Fruit fly (Drosophila melanogaster) whole organism, embryonic: ENCODE data around the gene Pgd.

ENCODE experiments used
- ATbp ChIP-seq: fragments of 200-800 bp; sonication (Bioruptor generic); optimal IDR thresholded peaks from 2 replicates; lab custom pipeline; 2017; ENCODE audit warnings: missing biosample characterization, mild to moderate bottlenecking, missing genetic modification characterization, missing genetic modification reagents
- Atf6 ChIP-seq: fragments of 200-800 bp; sonication (Bioruptor generic); IDR thresholded peaks from 2 replicates; pipeline ENCODE4 v1.3.6; 2022; ENCODE audit warnings: missing biosample characterization, missing genetic modification characterization
- B-H2 ChIP-seq: fragments of 200-800 bp; sonication (Bioruptor generic); optimal IDR thresholded peaks from 2 replicates; lab custom pipeline; 2018; ENCODE audit warnings: missing biosample characterization, mild to moderate bottlenecking, missing genetic modification characterization
- CG10431 ChIP-seq: fragments of 200-800 bp; sonication (Bioruptor generic); optimal IDR thresholded peaks from 3 replicates; lab custom pipeline; 2018; ENCODE audit warnings: missing biosample characterization, mild to moderate bottlenecking, missing genetic modification characterization
- CG13123 ChIP-seq: fragments of 200-800 bp; sonication (Bioruptor generic); optimal IDR thresholded peaks from 2 replicates; lab custom pipeline; 2016; ENCODE audit warnings: missing biosample characterization, missing genetic modification characterization
- CG13287 ChIP-seq: fragments of 200-800 bp; sonication (Bioruptor generic); IDR thresholded peaks from 2 replicates; pipeline ENCODE4 v1.3.6; 2022; ENCODE audit warnings: missing biosample characterization, missing genetic modification characterization; ENCODE audit not compliant: partially characterized antibody
- CG13775 ChIP-seq: fragments of 200-800 bp; sonication (Bioruptor generic); optimal IDR thresholded peaks from 3 replicates; lab custom pipeline; 2017; ENCODE audit warnings: missing biosample characterization, mild to moderate bottlenecking, missing genetic modification characterization
- CG14860 ChIP-seq: fragments of 200-800 bp; sonication (Bioruptor generic); IDR thresholded peaks from 3 replicates; pipeline ENCODE4 v1.3.6; 2022; ENCODE audit warnings: missing biosample characterization, missing genetic modification characterization; ENCODE audit not compliant: partially characterized antibody
- CG15514 ChIP-seq: fragments of 200-800 bp; sonication (Bioruptor generic); optimal IDR thresholded peaks from 3 replicates; lab custom pipeline; 2017; ENCODE audit warnings: missing biosample characterization, missing genetic modification characterization, mild to moderate bottlenecking, moderate library complexity, missing genetic modification reagents
- CG1602 ChIP-seq: fragments of 200-800 bp; sonication (Bioruptor generic); optimal IDR thresholded peaks from 3 replicates; lab custom pipeline; 2016; ENCODE audit warnings: missing biosample characterization, missing genetic modification characterization
- CG1647 ChIP-seq: fragments of 200-800 bp; sonication (Bioruptor generic); optimal IDR thresholded peaks from 3 replicates; lab custom pipeline; 2016; ENCODE audit warnings: missing biosample characterization, missing genetic modification characterization
- CG17361 ChIP-seq: fragments of 200-800 bp; sonication (Bioruptor generic); IDR thresholded peaks from 3 replicates; pipeline ENCODE4 v1.3.6; 2022; ENCODE audit warnings: missing biosample characterization, missing genetic modification characterization
- CG18619 ChIP-seq: fragments of 200-800 bp; sonication (Bioruptor generic); optimal IDR thresholded peaks from 3 replicates; lab custom pipeline; 2017; ENCODE audit warnings: missing biosample characterization, mild to moderate bottlenecking, missing genetic modification characterization
- CG3726 ChIP-seq: fragments of 200-800 bp; sonication (Bioruptor generic); IDR thresholded peaks from 3 replicates; pipeline ENCODE4, ENCODE4 v1.3.6; 2022; ENCODE audit warnings: missing biosample characterization, missing genetic modification characterization
- CG5180 ChIP-seq: fragments of 200-800 bp; sonication (Bioruptor generic); optimal IDR thresholded peaks from 3 replicates; lab custom pipeline; 2017; ENCODE audit warnings: missing biosample characterization, missing genetic modification characterization, mild to moderate bottlenecking, moderate library complexity, missing genetic modification reagents
- CG7786 ChIP-seq: fragments of 200-800 bp; sonication (Bioruptor generic); optimal IDR thresholded peaks from 2 replicates; lab custom pipeline; 2016; ENCODE audit warnings: missing biosample characterization, missing genetic modification characterization
- CG7963 ChIP-seq: fragments of 200-800 bp; sonication (Bioruptor generic); IDR thresholded peaks from 3 replicates; pipeline ENCODE4 v1.3.6; 2022; ENCODE audit warnings: missing biosample characterization, missing genetic modification characterization; ENCODE audit not compliant: partially characterized antibody
- CG8359 ChIP-seq: fragments of 200-800 bp; sonication (Bioruptor generic); optimal IDR thresholded peaks from 2 replicates; lab custom pipeline; 2017; ENCODE audit warnings: missing biosample characterization, mild to moderate bottlenecking, missing genetic modification characterization, borderline replicate concordance
- CG9437 ChIP-seq: fragments of 200-800 bp; sonication (Bioruptor generic); optimal IDR thresholded peaks from 2 replicates; lab custom pipeline; 2018; ENCODE audit warnings: missing biosample characterization, mild to moderate bottlenecking, missing genetic modification characterization
- D ChIP-seq, 2 experiments: fragments of 200-800 bp in 1 of 2; fragments of >200 bp in 1 of 2; sonication (Bioruptor generic) in 1 of 2; optimal IDR thresholded peaks; 2 replicates in 1 of 2; 3 replicates in 1 of 2; lab custom pipeline; 2017; ENCODE audit warnings: mild to moderate bottlenecking in 1 of 2, missing biosample characterization in 1 of 2, missing genetic modification characterization in 1 of 2, missing genetic modification reagents in 1 of 2
- Dbx ChIP-seq: fragments of 200-800 bp; sonication (Bioruptor generic); IDR thresholded peaks from 3 replicates; pipeline ENCODE4 v1.3.6; 2022; ENCODE audit warnings: missing biosample characterization, missing genetic modification characterization
- Drgx ChIP-seq: fragments of 200-800 bp; sonication (Bioruptor generic); IDR thresholded peaks from 2 replicates; pipeline ENCODE4 v1.3.6; 2022; ENCODE audit warnings: missing biosample characterization, missing genetic modification characterization
- Fer1 ChIP-seq: fragments of 200-800 bp; sonication (Bioruptor generic); optimal IDR thresholded peaks from 2 replicates; lab custom pipeline; 2017; ENCODE audit warnings: missing biosample characterization, mild to moderate bottlenecking, missing genetic modification characterization
- HLH54F ChIP-seq: fragments of 200-800 bp; sonication (Bioruptor generic); optimal IDR thresholded peaks from 3 replicates; lab custom pipeline; 2016; ENCODE audit warnings: missing biosample characterization, missing genetic modification characterization
- Hand ChIP-seq: fragments of 200-800 bp; sonication (Bioruptor generic); optimal IDR thresholded peaks from 2 replicates; lab custom pipeline; 2017; ENCODE audit warnings: mild to moderate bottlenecking, missing biosample characterization, missing genetic modification reagents, missing genetic modification characterization
- Hmr ChIP-seq: fragments of 200-800 bp; sonication (Bioruptor generic); optimal IDR thresholded peaks from 3 replicates; lab custom pipeline; 2017; ENCODE audit warnings: mild to moderate bottlenecking, missing biosample characterization, missing genetic modification reagents, missing genetic modification characterization
- Mad ChIP-seq: fragments of 200-800 bp; sonication (Bioruptor generic); optimal IDR thresholded peaks from 2 replicates; lab custom pipeline; 2016; ENCODE audit warnings: missing biosample characterization, missing genetic modification characterization
- Myb ChIP-seq: fragments of 200-800 bp; sonication (Bioruptor generic); optimal IDR thresholded peaks from 2 replicates; lab custom pipeline; 2016; ENCODE audit warnings: missing biosample characterization, missing genetic modification characterization
- NC2α ChIP-seq: fragments of 200-800 bp; sonication (Bioruptor generic); optimal IDR thresholded peaks from 2 replicates; lab custom pipeline; 2016; ENCODE audit warnings: missing biosample characterization, missing genetic modification characterization
- Rfx ChIP-seq: fragments of 200-800 bp; sonication (Bioruptor generic); IDR thresholded peaks from 2 replicates; pipeline ENCODE4 v1.3.6; 2022; ENCODE audit warnings: missing biosample characterization, missing genetic modification characterization
- Vsx1 ChIP-seq: fragments of 200-800 bp; sonication (Bioruptor generic); optimal IDR thresholded peaks from 2 replicates; lab custom pipeline; 2017; ENCODE audit warnings: missing biosample characterization, mild to moderate bottlenecking, missing genetic modification characterization, missing genetic modification reagents
- abd-A ChIP-seq: fragments of 200-800 bp; sonication (Bioruptor generic); optimal IDR thresholded peaks from 3 replicates; lab custom pipeline; 2019; ENCODE audit warnings: missing biosample characterization, mild to moderate bottlenecking, missing genetic modification characterization, moderate library complexity
- ac ChIP-seq: fragments of 200-800 bp; sonication (Bioruptor generic); optimal IDR thresholded peaks from 3 replicates; lab custom pipeline; 2017; ENCODE audit warnings: missing biosample characterization, mild to moderate bottlenecking, missing genetic modification characterization
- bigmax ChIP-seq: fragments of 200-800 bp; sonication (Bioruptor generic); optimal IDR thresholded peaks from 2 replicates; lab custom pipeline; 2018; ENCODE audit warnings: missing biosample characterization, mild to moderate bottlenecking, missing genetic modification characterization
- crol ChIP-seq: fragments of 200-800 bp; sonication (Bioruptor generic); IDR thresholded peaks from 2 replicates; pipeline ENCODE4 v1.3.6; 2022; ENCODE audit warnings: missing biosample characterization, missing genetic modification characterization
- fd96Cb ChIP-seq: fragments of 200-800 bp; sonication (Bioruptor generic); optimal IDR thresholded peaks from 2 replicates; lab custom pipeline; 2018; ENCODE audit warnings: missing biosample characterization, mild to moderate bottlenecking, missing genetic modification characterization, moderate library complexity
- fru ChIP-seq: fragments of >200 bp; optimal IDR thresholded peaks from 2 replicates; lab custom pipeline; 2017
- ham ChIP-seq: fragments of 200-800 bp; sonication (Bioruptor generic); IDR thresholded peaks from 2 replicates; pipeline ENCODE4 v1.3.6; 2022; ENCODE audit warnings: missing biosample characterization, missing genetic modification characterization
- insv ChIP-seq, 2 experiments: fragments of 200-800 bp; sonication (Bioruptor generic); optimal IDR thresholded peaks; 3 replicates each; lab custom pipeline; 2016 to 2018; ENCODE audit warnings: missing biosample characterization in 2 of 2, missing genetic modification characterization in 2 of 2
- kni ChIP-seq: fragments of 200-800 bp; sonication (Bioruptor generic); optimal IDR thresholded peaks from 3 replicates; lab custom pipeline; 2017; ENCODE audit warnings: mild to moderate bottlenecking, missing biosample characterization, missing genetic modification reagents, missing genetic modification characterization
- knrl ChIP-seq: fragments of 200-800 bp; sonication (Bioruptor generic); IDR thresholded peaks from 3 replicates; pipeline ENCODE4 v1.3.6; 2022; ENCODE audit warnings: missing biosample characterization, missing genetic modification characterization; ENCODE audit not compliant: partially characterized antibody
- nau ChIP-seq: fragments of 200-800 bp; sonication (Bioruptor generic); optimal IDR thresholded peaks from 3 replicates; lab custom pipeline; 2017; ENCODE audit warnings: missing biosample characterization, mild to moderate bottlenecking, missing genetic modification characterization, missing genetic modification reagents
- nerfin-2 ChIP-seq: fragments of 200-800 bp; sonication (Bioruptor generic); IDR thresholded peaks from 2 replicates; pipeline ENCODE4 v1.3.6; 2022; ENCODE audit warnings: missing biosample characterization, missing genetic modification characterization; ENCODE audit not compliant: partially characterized antibody
- twi ChIP-seq: fragments of 200-800 bp; optimal IDR thresholded peaks from 2 replicates; lab custom pipeline; 2019; ENCODE audit warnings: missing biosample characterization, mild to moderate bottlenecking, missing genetic modification characterization, moderate library complexity
- zen ChIP-seq: fragments of 200-800 bp; sonication (Bioruptor generic); optimal IDR thresholded peaks from 3 replicates; lab custom pipeline; 2018; ENCODE audit warnings: missing biosample characterization, mild to moderate bottlenecking, missing genetic modification characterization, moderate library complexity
- zf30C ChIP-seq: fragments of 200-800 bp; sonication (Bioruptor generic); optimal IDR thresholded peaks from 3 replicates; lab custom pipeline; 2018; ENCODE audit warnings: missing biosample characterization, mild to moderate bottlenecking, missing genetic modification characterization

Gene Pgd

dm6 chrX:2123013-2123964 is 21.6 kb upstream of the Pgd start, which contains the start of gene ph-d (continued):
- TF ChIP-seq D (optimal IDR thresholded peaks at IDR 0.05; lab: Kevin White, UChicago) (peak; percentile 73), D (GFP tag; optimal IDR thresholded peaks at IDR 0.05; lab: Kevin White, UChicago) (peak; percentile 9), nerfin-2 (GFP tag; lab: Robert Waterston, UW) (no peak), CG15514 (GFP tag; lab: Kevin White, UChicago) (peak; percentile 53), zen (no peak), abd-A (tag; lab: Kevin White, UChicago) (peak; percentile 95), fru (lab: Kevin White, UChicago) (no peak), CG13775 (peak; percentile 27), kni (GFP tag; lab: Kevin White, UChicago) (peak; percentile 99), CG14860 (GFP tag; lab: Robert Waterston, UW) (no peak), knrl (0 out of 3 replicates have a peak, but pooled peaks have one; percentile 24), Atf6 (GFP tag; lab: Robert Waterston, UW) (peak; percentile 43), NC2α (GFP tag; lab: Kevin White, UChicago) (no peak), zf30C (no peak), Vsx1 (GFP tag; lab: Kevin White, UChicago) (no peak), bigmax (GFP tag; lab: Kevin White, UChicago) (no peak), insv (GFP tag; optimal IDR thresholded peaks at IDR 0.05; lab: Kevin White, UChicago) (peak in 1 of 2 experiments; percentile 17), CG5180 (GFP tag; lab: Kevin White, UChicago) (peak; percentile 45), fd96Cb (tag; lab: Kevin White, UChicago) (peak; percentile 50), Myb (GFP tag; lab: Kevin White, UChicago) (peak; percentile 9), Hand (peak; percentile 26), ham (GFP tag; lab: Robert Waterston, UW) (no peak), CG1647 (GFP tag; lab: Kevin White, UChicago) (peak; percentile 33), Mad (GFP tag; lab: Kevin White, UChicago) (no peak), B-H2 (GFP tag; lab: Kevin White, UChicago) (peak; percentile 27), Rfx (GFP tag; lab: Robert Waterston, UW) (peak; percentile 48), Fer1 (GFP tag; lab: Kevin White, UChicago) (peak; percentile 48), CG13123 (GFP tag; lab: Kevin White, UChicago) (peak; percentile 3), twi (tag; lab: Kevin White, UChicago) (peak; percentile 96), CG3726 (no peak), CG7786 (no peak), CG9437 (peak; percentile 25), crol (GFP tag; lab: Robert Waterston, UW) (peak; percentile 72), Drgx (peak; percentile 91), nau (GFP tag; lab: Kevin White, UChicago) (peak; percentile 47), CG10431 (GFP tag; lab: Kevin White, UChicago) (peak; percentile 36), CG7963 (GFP tag; lab: Robert Waterston, UW) (0 out of 3 replicates have a peak, but pooled peaks have one; percentile 25), CG1602 (peak; percentile 22), ac (GFP tag; lab: Kevin White, UChicago) (no peak), CG13287 (peak; percentile 38; the same call in 1 of the 2 replicates), HLH54F (GFP tag; lab: Kevin White, UChicago) (no peak), CG8359 (GFP tag; lab: Kevin White, UChicago) (peak; percentile 18), ATbp (GFP tag; lab: Kevin White, UChicago) (peak; percentile 48), CG18619 (peak; percentile 38), CG17361 (GFP tag; lab: Robert Waterston, UW) (peak; percentile 59; the same call in 2 of the 3 replicates), Hmr (GFP tag; lab: Kevin White, UChicago) (peak; percentile 32), Dbx (GFP tag; lab: Robert Waterston, UW) (peak; percentile 32; the same call in 1 of the 3 replicates)
